Fruit fly (Drosophila melanogaster) Kc167 (cell line): ENCODE measurements around the gene CG1662.

ENCODE experiments used
- insv ChIP-seq: fragments of >200 bp; optimal IDR thresholded peaks from 3 replicates; lab custom pipeline; 2018; ENCODE audit warnings: missing external identifiers
- psq ChIP-seq: fragments of >200 bp; optimal IDR thresholded peaks from 2 replicates; lab custom pipeline; 2017; ENCODE audit warnings: missing external identifiers

DNA sequence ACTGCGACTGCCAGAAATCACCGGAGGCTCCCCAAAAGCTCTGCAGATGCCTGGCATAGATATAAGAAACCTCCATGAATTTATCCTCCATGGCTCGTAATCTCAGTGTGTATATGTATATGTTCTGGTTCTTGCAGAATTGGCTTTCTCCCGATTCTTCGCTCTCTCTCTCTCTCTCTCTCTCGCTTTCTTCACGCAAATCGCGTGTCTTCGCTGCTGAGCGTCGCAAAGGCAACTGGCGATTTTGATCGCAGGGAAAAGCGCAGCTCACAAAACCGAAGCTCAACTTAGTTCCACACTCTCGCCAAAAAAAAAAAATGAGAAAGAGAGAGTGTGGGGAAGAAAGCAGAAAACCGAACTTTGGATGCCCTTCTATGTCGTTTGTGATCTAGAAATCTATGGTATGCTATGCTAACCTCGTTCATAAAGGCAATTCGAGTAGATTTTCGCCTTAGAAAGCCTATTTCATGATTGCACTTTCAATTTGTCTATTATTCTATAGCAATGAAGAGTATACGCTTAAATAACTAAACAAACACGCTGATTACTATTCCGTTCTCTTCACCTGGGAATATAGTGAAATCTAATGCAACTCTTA lies 24.1 kb downstream of the CG1662 start:
- TF ChIP-seq insv (lab: Kevin White, UChicago), result no peak
- TF ChIP-seq psq (lab: Kevin White, UChicago), result no peak
